Worm (Caenorhabditis elegans) whole organism, late embryonic: ENCODE results near the gene idpc-6.

Source experiments
- C08G9.2 ChIP-seq: sonication (generic microtip); optimal IDR thresholded peaks from 2 replicates; lab custom pipeline; 2016; ENCODE audit warnings: mild to moderate bottlenecking, missing genetic modification characterization, moderate library complexity, missing compliant biosample characterization
- C38D4.7 ChIP-seq: fragments of 200-800 bp; sonication (Bioruptor generic); optimal IDR thresholded peaks from 2 replicates; lab custom pipeline; 2018; ENCODE audit warnings: mild to moderate bottlenecking, missing genetic modification characterization, moderate library complexity, missing compliant biosample characterization
- K09A11.1 ChIP-seq: sonication (generic microtip); optimal IDR thresholded peaks from 2 replicates; lab custom pipeline; 2017; ENCODE audit warnings: antibody characterized with exemption, mild to moderate bottlenecking, missing genetic modification characterization, missing compliant biosample characterization; ENCODE audit not compliant: insufficient read depth
- T23F11.4 ChIP-seq: fragments of 200-800 bp; sonication (Bioruptor generic); optimal IDR thresholded peaks from 2 replicates; lab custom pipeline; 2018; ENCODE audit warnings: mild to moderate bottlenecking, missing genetic modification characterization, missing compliant biosample characterization
- Y22D7AL.16 ChIP-seq: sonication (generic microtip); optimal IDR thresholded peaks from 2 replicates; lab custom pipeline; 2016; ENCODE audit warnings: missing genetic modification characterization, missing compliant biosample characterization
- ahr-1 ChIP-seq: sonication (generic microtip); optimal IDR thresholded peaks from 2 replicates; lab custom pipeline; 2016; ENCODE audit warnings: missing genetic modification characterization, missing compliant biosample characterization
- ceh-14 ChIP-seq: sonication (generic microtip); optimal IDR thresholded peaks from 2 replicates; lab custom pipeline; 2016; ENCODE audit warnings: missing genotype, missing genetic modification characterization, missing compliant biosample characterization
- ceh-19 ChIP-seq: fragments of 200-800 bp; sonication (Bioruptor generic); optimal IDR thresholded peaks from 2 replicates; lab custom pipeline; 2018; ENCODE audit warnings: mild to moderate bottlenecking, missing genetic modification characterization, missing compliant biosample characterization
- ceh-2 ChIP-seq: sonication (generic microtip); optimal IDR thresholded peaks from 2 replicates; lab custom pipeline; 2016; ENCODE audit warnings: missing genotype, missing genetic modification characterization, missing compliant biosample characterization
- ceh-31 ChIP-seq: sonication (generic microtip); optimal IDR thresholded peaks from 2 replicates; lab custom pipeline; 2016; ENCODE audit warnings: missing genetic modification characterization, missing compliant biosample characterization
- ceh-34 ChIP-seq: sonication (generic microtip); optimal IDR thresholded peaks from 2 replicates; lab custom pipeline; 2016; ENCODE audit warnings: mild to moderate bottlenecking, missing genetic modification characterization, missing compliant biosample characterization
- ceh-45 ChIP-seq: fragments of 200-800 bp; sonication (Bioruptor generic); IDR thresholded peaks from 2 replicates; pipeline ENCODE4 v1.3.6; 2022; ENCODE audit warnings: missing genetic modification reagents, missing genetic modification characterization, missing compliant biosample characterization
- ceh-48 ChIP-seq: sonication (generic microtip); optimal IDR thresholded peaks from 2 replicates; lab custom pipeline; 2016; ENCODE audit warnings: missing genetic modification characterization, inconsistent platforms, missing compliant biosample characterization
- ceh-6 ChIP-seq: fragments of 200-800 bp; sonication (Bioruptor generic); optimal IDR thresholded peaks from 2 replicates; lab custom pipeline; 2018; ENCODE audit warnings: mild to moderate bottlenecking, missing genetic modification characterization, missing compliant biosample characterization
- ceh-9 ChIP-seq: sonication (generic microtip); optimal IDR thresholded peaks from 2 replicates; lab custom pipeline; 2016; ENCODE audit warnings: mild to moderate bottlenecking, missing genetic modification characterization, inconsistent platforms, missing compliant biosample characterization
- che-1 ChIP-seq: sonication (generic microtip); optimal IDR thresholded peaks from 2 replicates; lab custom pipeline; 2016; ENCODE audit warnings: mild to moderate bottlenecking, missing genetic modification characterization, missing compliant biosample characterization
- elt-2 ChIP-seq: sonication (generic microtip); optimal IDR thresholded peaks from 2 replicates; lab custom pipeline; 2016; ENCODE audit warnings: missing genetic modification reagents, missing genetic modification characterization, missing compliant biosample characterization
- fax-1 ChIP-seq: sonication (generic microtip); optimal IDR thresholded peaks from 2 replicates; lab custom pipeline; 2016; ENCODE audit warnings: missing genotype, missing genetic modification characterization, missing compliant biosample characterization
- fkh-10 ChIP-seq: fragments of 150-350 bp; optimal IDR thresholded peaks from 2 replicates; lab custom pipeline; 2014; ENCODE audit warnings: missing biosample characterization, missing genetic modification reagents, missing genetic modification characterization
- fkh-6 ChIP-seq: sonication (generic microtip); optimal IDR thresholded peaks from 2 replicates; lab custom pipeline; 2016; ENCODE audit warnings: missing genetic modification characterization, missing compliant biosample characterization
- gmeb-2 ChIP-seq: sonication (generic microtip); optimal IDR thresholded peaks from 2 replicates; lab custom pipeline; 2016; ENCODE audit warnings: missing genetic modification characterization, inconsistent platforms, missing compliant biosample characterization
- hlh-13 ChIP-seq: fragments of 200-800 bp; sonication (Bioruptor generic); optimal IDR thresholded peaks from 2 replicates; lab custom pipeline; 2018; ENCODE audit warnings: mild to moderate bottlenecking, missing genetic modification characterization, missing compliant biosample characterization
- hlh-6 ChIP-seq: sonication (generic microtip); optimal IDR thresholded peaks from 2 replicates; lab custom pipeline; 2016; ENCODE audit warnings: missing genotype, missing genetic modification characterization, missing compliant biosample characterization
- hlh-8 ChIP-seq: sonication (generic microtip); optimal IDR thresholded peaks from 2 replicates; lab custom pipeline; 2016; ENCODE audit warnings: missing genotype, missing genetic modification characterization, missing compliant biosample characterization
- lin-11 ChIP-seq: fragments of 200-800 bp; sonication (Bioruptor generic); optimal IDR thresholded peaks from 2 replicates; lab custom pipeline; 2018; ENCODE audit warnings: mild to moderate bottlenecking, missing genetic modification characterization, missing compliant biosample characterization
- madf-2 ChIP-seq: sonication (generic microtip); optimal IDR thresholded peaks from 2 replicates; lab custom pipeline; 2017; ENCODE audit warnings: missing genetic modification characterization, missing compliant biosample characterization
- nfya-1 ChIP-seq: sonication (generic microtip); optimal IDR thresholded peaks from 2 replicates; lab custom pipeline; 2017; ENCODE audit warnings: missing genetic modification characterization, mild to moderate bottlenecking, missing compliant biosample characterization, antibody characterized with exemption, moderate library complexity
- nhr-11 ChIP-seq: fragments of 150-350 bp; optimal IDR thresholded peaks from 2 replicates; lab custom pipeline; 2014; ENCODE audit warnings: missing biosample characterization, missing genetic modification characterization
- npax-4 ChIP-seq: sonication (generic microtip); optimal IDR thresholded peaks from 2 replicates; lab custom pipeline; 2016; ENCODE audit warnings: missing genetic modification characterization, missing compliant biosample characterization
- odd-2 ChIP-seq: sonication (generic microtip); optimal IDR thresholded peaks from 2 replicates; lab custom pipeline; 2017; ENCODE audit warnings: antibody characterized with exemption, mild to moderate bottlenecking, missing genetic modification characterization, missing compliant biosample characterization
- pat-9 ChIP-seq: fragments of 200-800 bp; sonication (Bioruptor generic); optimal IDR thresholded peaks from 2 replicates; lab custom pipeline; 2018; ENCODE audit warnings: mild to moderate bottlenecking, missing genetic modification characterization, moderate library complexity, missing compliant biosample characterization
- pha-2 ChIP-seq: sonication (generic microtip); optimal IDR thresholded peaks from 2 replicates; lab custom pipeline; 2017; ENCODE audit warnings: mild to moderate bottlenecking, missing genetic modification characterization, missing compliant biosample characterization
- ref-2 ChIP-seq: sonication (generic microtip); optimal IDR thresholded peaks from 2 replicates; lab custom pipeline; 2016; ENCODE audit warnings: missing genetic modification characterization, missing compliant biosample characterization
- sox-2 ChIP-seq: fragments of 200-800 bp; sonication (Bioruptor generic); IDR thresholded peaks from 2 replicates; pipeline ENCODE4 v1.3.6; 2022; ENCODE audit warnings: missing genetic modification reagents, missing genetic modification characterization, missing compliant biosample characterization
- sox-4 ChIP-seq: sonication (generic microtip); optimal IDR thresholded peaks from 2 replicates; lab custom pipeline; 2017; ENCODE audit warnings: mild to moderate bottlenecking, missing genetic modification characterization, inconsistent platforms, missing compliant biosample characterization
- syd-9 ChIP-seq: sonication (generic microtip); optimal IDR thresholded peaks from 2 replicates; lab custom pipeline; 2016; ENCODE audit warnings: mild to moderate bottlenecking, missing genetic modification characterization, moderate library complexity, missing compliant biosample characterization
- tbx-2 ChIP-seq: sonication (generic microtip); optimal IDR thresholded peaks from 2 replicates; lab custom pipeline; 2016; ENCODE audit warnings: missing genetic modification characterization, missing compliant biosample characterization
- ttx-3 ChIP-seq: sonication (generic microtip); optimal IDR thresholded peaks from 2 replicates; lab custom pipeline; 2016; ENCODE audit warnings: missing genetic modification reagents, missing genetic modification characterization, missing compliant biosample characterization
- unc-55 ChIP-seq: sonication (generic microtip); optimal IDR thresholded peaks from 2 replicates; lab custom pipeline; 2017; ENCODE audit warnings: missing biosample characterization, missing genetic modification reagents, missing genetic modification characterization
- zip-5 ChIP-seq: sonication (generic microtip); optimal IDR thresholded peaks from 2 replicates; lab custom pipeline; 2016; ENCODE audit warnings: missing genetic modification characterization, missing compliant biosample characterization
- ztf-16 ChIP-seq: sonication (generic microtip); optimal IDR thresholded peaks from 2 replicates; lab custom pipeline; 2017; ENCODE audit warnings: missing genetic modification characterization, missing compliant biosample characterization

Gene idpc-6

ce11 chrV:9582594-9583322 lies 37.2 kb upstream of the idpc-6 start, which contains the start of gene rtfo-1:
Gene rtfo-1, minus strand, starts transcription at chrV:9582644.
- peak; percentile 60 for TF ChIP-seq sox-4 (tag; lab: Kevin White, UChicago)
- TF ChIP-seq ahr-1 (tag; lab: Kevin White, UChicago), result peak; percentile 28
- TF ChIP-seq fkh-6 (tag; lab: Kevin White, UChicago), result peak; percentile 13
- TF ChIP-seq sox-2, result no peak; the same call in 1 of the 2 replicates
- TF ChIP-seq ref-2 (tag; lab: Kevin White, UChicago), result peak; percentile 11
- peak; percentile 24 for TF ChIP-seq ceh-34 (tag; lab: Kevin White, UChicago)
- TF ChIP-seq nfya-1 (tag; lab: Kevin White, UChicago), result peak; percentile 72
- TF ChIP-seq ceh-48 (tag; lab: Kevin White, UChicago), result peak; percentile 27
- TF ChIP-seq ttx-3 (tag; lab: Kevin White, UChicago), result peak; percentile 46
- TF ChIP-seq fkh-10 (GFP tag; lab: Kevin White, UChicago), result no peak
- TF ChIP-seq nhr-11, result no peak
- TF ChIP-seq ceh-6 (GFP tag; lab: Kevin White, UChicago), result no peak
- TF ChIP-seq T23F11.4 (GFP tag; lab: Kevin White, UChicago), result peak; percentile 42
- TF ChIP-seq ceh-31 (tag; lab: Kevin White, UChicago), result peak; percentile 51
- TF ChIP-seq odd-2, result peak; percentile 61
- peak; percentile 44 for TF ChIP-seq che-1 (tag; lab: Kevin White, UChicago)
- peak; percentile 14 for TF ChIP-seq syd-9 (tag; lab: Kevin White, UChicago)
- peak; percentile 43 for TF ChIP-seq C38D4.7 (GFP tag; lab: Kevin White, UChicago)
- TF ChIP-seq pat-9 (tag; lab: Kevin White, UChicago), result no peak
- peak; percentile 30 for TF ChIP-seq madf-2 (tag; lab: Kevin White, UChicago)
- no peak for TF ChIP-seq Y22D7AL.16 (tag; lab: Kevin White, UChicago)
- TF ChIP-seq fax-1, result peak; percentile 38
- TF ChIP-seq hlh-8 (tag; lab: Kevin White, UChicago), result peak; percentile 2
- peak; percentile 53 for TF ChIP-seq zip-5
- peak; percentile 59 for TF ChIP-seq ceh-14 (tag; lab: Kevin White, UChicago)
- TF ChIP-seq hlh-6 (tag; lab: Kevin White, UChicago), result no peak
- TF ChIP-seq K09A11.1 (tag; lab: Kevin White, UChicago), result peak; percentile 75
- TF ChIP-seq pha-2 (tag; lab: Kevin White, UChicago), result peak; percentile 61
- TF ChIP-seq ceh-2 (tag; lab: Kevin White, UChicago), result peak; percentile 57
- TF ChIP-seq tbx-2 (tag; lab: Kevin White, UChicago), result peak; percentile 46
- TF ChIP-seq ceh-19, result peak; percentile 55
- TF ChIP-seq lin-11 (tag; lab: Kevin White, UChicago), result peak; percentile 32
- no peak for TF ChIP-seq ceh-9 (tag; lab: Kevin White, UChicago)
- no peak for TF ChIP-seq unc-55
- TF ChIP-seq gmeb-2 (tag; lab: Kevin White, UChicago), result peak; percentile 12
- TF ChIP-seq elt-2, result peak; percentile 79

ce11 chrV:9583323-9583644 lies 36.7 kb upstream of the idpc-6 start, which contains the start of gene K09G1.1:
Gene K09G1.1, plus strand, starts transcription at chrV:9583545.
- TF ChIP-seq npax-4, result no peak
- TF ChIP-seq ceh-6 (GFP tag; lab: Kevin White, UChicago), result no peak
- TF ChIP-seq ceh-45 (GFP tag; lab: Robert Waterston, UW), result no peak
- no peak for TF ChIP-seq unc-55
- no peak for TF ChIP-seq ztf-16 (tag; lab: Kevin White, UChicago)
- TF ChIP-seq hlh-13 (GFP tag; lab: Kevin White, UChicago), result no peak
- no peak for TF ChIP-seq C08G9.2 (tag; lab: Kevin White, UChicago)
- no peak for TF ChIP-seq ceh-9 (tag; lab: Kevin White, UChicago)
- TF ChIP-seq, all 69 proteins: peak for 0
